Fruit fly (Drosophila melanogaster) whole organism, embryonic: Measurements from ENCODE around the gene CG8326.

Experiments used
- Abd-B ChIP-seq: fragments of 200-800 bp; sonication (Bioruptor generic); optimal IDR thresholded peaks from 2 replicates; lab custom pipeline; 2018; ENCODE audit warnings: missing biosample characterization, mild to moderate bottlenecking, missing genetic modification characterization, moderate library complexity
- Ada2b ChIP-seq: fragments of 200-800 bp; sonication (Bioruptor generic); IDR thresholded peaks from 2 replicates; pipeline ENCODE4 v1.3.6; 2022; ENCODE audit warnings: missing biosample characterization, missing genetic modification characterization
- Antp ChIP-seq: fragments of 200-800 bp; sonication (Bioruptor generic); optimal IDR thresholded peaks from 3 replicates; lab custom pipeline; 2016; ENCODE audit warnings: missing biosample characterization, missing genetic modification characterization
- CG11085 ChIP-seq: fragments of 200-800 bp; sonication (Bioruptor generic); IDR thresholded peaks from 2 replicates; pipeline ENCODE4 v1.3.6; 2022; ENCODE audit warnings: missing biosample characterization, missing genetic modification characterization
- CG11504 ChIP-seq: fragments of 200-800 bp; sonication (Bioruptor generic); optimal IDR thresholded peaks from 3 replicates; lab custom pipeline; 2019; ENCODE audit warnings: missing biosample characterization, mild to moderate bottlenecking, missing genetic modification characterization, moderate library complexity
- CG14441 ChIP-seq: fragments of 200-800 bp; sonication (Bioruptor generic); IDR thresholded peaks from 2 replicates; pipeline ENCODE4 v1.3.6; 2022; ENCODE audit warnings: missing biosample characterization, missing genetic modification characterization
- CG15514 ChIP-seq: fragments of 200-800 bp; sonication (Bioruptor generic); optimal IDR thresholded peaks from 3 replicates; lab custom pipeline; 2017; ENCODE audit warnings: missing biosample characterization, missing genetic modification characterization, mild to moderate bottlenecking, moderate library complexity, missing genetic modification reagents
- CG1792 ChIP-seq: fragments of 200-800 bp; sonication (Bioruptor generic); optimal IDR thresholded peaks from 2 replicates; lab custom pipeline; 2016; ENCODE audit warnings: missing biosample characterization, missing genetic modification characterization
- CG18476 ChIP-seq: fragments of 200-800 bp; sonication (Bioruptor generic); optimal IDR thresholded peaks from 2 replicates; lab custom pipeline; 2016; ENCODE audit warnings: missing biosample characterization, mild to moderate bottlenecking, missing genetic modification characterization
- CG2120 ChIP-seq: fragments of 200-800 bp; sonication (Bioruptor generic); optimal IDR thresholded peaks from 3 replicates; lab custom pipeline; 2016; ENCODE audit warnings: missing biosample characterization, missing genetic modification characterization
- CG2875 ChIP-seq: fragments of 200-800 bp; sonication (Bioruptor generic); optimal IDR thresholded peaks from 2 replicates; lab custom pipeline; 2017; ENCODE audit warnings: missing biosample characterization, mild to moderate bottlenecking, missing genetic modification characterization, missing genetic modification reagents
- CG34376 ChIP-seq: fragments of 200-800 bp; sonication (Bioruptor generic); optimal IDR thresholded peaks from 2 replicates; lab custom pipeline; 2018; ENCODE audit warnings: missing biosample characterization, mild to moderate bottlenecking, missing genetic modification characterization
- CG4707 ChIP-seq: fragments of 200-800 bp; sonication (Bioruptor generic); optimal IDR thresholded peaks from 2 replicates; lab custom pipeline; 2018; ENCODE audit warnings: missing biosample characterization, mild to moderate bottlenecking, missing genetic modification characterization, moderate library complexity
- CG7745 ChIP-seq: fragments of 200-800 bp; sonication (Bioruptor generic); optimal IDR thresholded peaks from 2 replicates; lab custom pipeline; 2018; ENCODE audit warnings: missing biosample characterization, mild to moderate bottlenecking, missing genetic modification characterization, moderate library complexity
- CG7928 ChIP-seq: fragments of 200-800 bp; sonication (Bioruptor generic); optimal IDR thresholded peaks from 2 replicates; lab custom pipeline; 2017; ENCODE audit warnings: missing biosample characterization, mild to moderate bottlenecking, missing genetic modification characterization
- CG8388 ChIP-seq: fragments of 200-800 bp; sonication (Bioruptor generic); optimal IDR thresholded peaks from 2 replicates; lab custom pipeline; 2019; ENCODE audit warnings: missing biosample characterization, mild to moderate bottlenecking, missing genetic modification characterization, moderate library complexity
- CG9437 ChIP-seq: fragments of 200-800 bp; sonication (Bioruptor generic); optimal IDR thresholded peaks from 2 replicates; lab custom pipeline; 2018; ENCODE audit warnings: missing biosample characterization, mild to moderate bottlenecking, missing genetic modification characterization
- CG9609 ChIP-seq: fragments of 200-800 bp; sonication (Bioruptor generic); optimal IDR thresholded peaks from 3 replicates; lab custom pipeline; 2016; ENCODE audit warnings: missing biosample characterization, missing genetic modification characterization
- CG9727 ChIP-seq: fragments of 200-800 bp; sonication (Bioruptor generic); optimal IDR thresholded peaks from 3 replicates; lab custom pipeline; 2017; ENCODE audit warnings: missing biosample characterization, mild to moderate bottlenecking, missing genetic modification characterization
- CG9797 ChIP-seq: fragments of 200-800 bp; sonication (Bioruptor generic); optimal IDR thresholded peaks from 3 replicates; lab custom pipeline; 2018; ENCODE audit warnings: missing biosample characterization, mild to moderate bottlenecking, missing genetic modification characterization
- Chrac-16 ChIP-seq: fragments of 200-800 bp; sonication (Bioruptor generic); optimal IDR thresholded peaks from 3 replicates; lab custom pipeline; 2016; ENCODE audit warnings: missing biosample characterization, missing genetic modification characterization
- CrebB ChIP-seq: fragments of 200-800 bp; sonication (Bioruptor generic); optimal IDR thresholded peaks from 3 replicates; lab custom pipeline; 2018; ENCODE audit warnings: missing biosample characterization, mild to moderate bottlenecking, missing genetic modification characterization
- D19B ChIP-seq: fragments of 200-800 bp; sonication (Bioruptor generic); optimal IDR thresholded peaks from 2 replicates; lab custom pipeline; 2017; ENCODE audit warnings: missing biosample characterization, mild to moderate bottlenecking, missing genetic modification characterization
- Dfd ChIP-seq, 2 experiments: fragments of >200 bp; optimal IDR thresholded peaks; 2 replicates each; lab custom pipeline; 2017; ENCODE audit warnings: missing biosample characterization in 2 of 2, missing genetic modification characterization in 2 of 2
- Dref ChIP-seq: fragments of 200-800 bp; sonication (Bioruptor generic); IDR thresholded peaks from 2 replicates; pipeline ENCODE4 v1.3.6; 2022; ENCODE audit warnings: missing biosample characterization, missing genetic modification characterization
- E2f2 ChIP-seq: fragments of 200-800 bp; sonication (Bioruptor generic); IDR thresholded peaks from 2 replicates; pipeline ENCODE4 v1.3.6; 2022; ENCODE audit warnings: missing biosample characterization, missing genetic modification characterization
- Elba2 ChIP-seq: fragments of 200-800 bp; sonication (Bioruptor generic); optimal IDR thresholded peaks from 3 replicates; lab custom pipeline; 2016; ENCODE audit warnings: missing biosample characterization, missing genetic modification characterization
- Gsc ChIP-seq: fragments of 200-800 bp; sonication (Bioruptor generic); IDR thresholded peaks from 2 replicates; pipeline ENCODE4 v1.3.6; 2022; ENCODE audit warnings: missing biosample characterization, missing genetic modification characterization
- HLHmδ ChIP-seq: fragments of 200-800 bp; sonication (Bioruptor generic); optimal IDR thresholded peaks from 2 replicates; lab custom pipeline; 2018; ENCODE audit warnings: missing biosample characterization, mild to moderate bottlenecking, missing genetic modification characterization, moderate library complexity
- Ptx1 ChIP-seq: fragments of 200-800 bp; sonication (Bioruptor generic); IDR thresholded peaks from 2 replicates; pipeline ENCODE4 v1.3.6; 2022; ENCODE audit warnings: missing biosample characterization, missing genetic modification characterization
- ase ChIP-seq: fragments of 200-800 bp; sonication (Bioruptor generic); IDR thresholded peaks from 3 replicates; pipeline ENCODE4 v1.3.6; 2022; ENCODE audit warnings: missing biosample characterization, missing genetic modification characterization
- ato ChIP-seq: fragments of 200-800 bp; sonication (Bioruptor generic); IDR thresholded peaks from 2 replicates; pipeline ENCODE4 v1.3.6; 2022; ENCODE audit warnings: missing biosample characterization, missing genetic modification characterization; ENCODE audit not compliant: partially characterized antibody
- az2 ChIP-seq: fragments of 200-800 bp; sonication (Bioruptor generic); optimal IDR thresholded peaks from 3 replicates; lab custom pipeline; 2016; ENCODE audit warnings: missing biosample characterization, missing genetic modification characterization
- chm ChIP-seq: fragments of 200-800 bp; sonication (Bioruptor generic); IDR thresholded peaks from 2 replicates; pipeline ENCODE4 v1.3.6; 2022; ENCODE audit warnings: missing biosample characterization, missing genetic modification characterization
- corto ChIP-seq: fragments of 200-800 bp; sonication (Bioruptor generic); optimal IDR thresholded peaks from 2 replicates; lab custom pipeline; 2016; ENCODE audit warnings: missing biosample characterization, mild to moderate bottlenecking, missing genetic modification characterization, moderate library complexity
- dmrt99B ChIP-seq: fragments of 200-800 bp; sonication (Bioruptor generic); optimal IDR thresholded peaks from 2 replicates; lab custom pipeline; 2018; ENCODE audit warnings: missing biosample characterization, mild to moderate bottlenecking, missing genetic modification characterization, moderate library complexity
- gsb-n ChIP-seq: fragments of 200-800 bp; sonication (Bioruptor generic); optimal IDR thresholded peaks from 3 replicates; lab custom pipeline; 2018; ENCODE audit warnings: missing biosample characterization, mild to moderate bottlenecking, missing genetic modification characterization
- jumu ChIP-seq: fragments of 200-800 bp; sonication (Bioruptor generic); optimal IDR thresholded peaks from 3 replicates; lab custom pipeline; 2016; ENCODE audit warnings: missing biosample characterization, missing genetic modification characterization
- kni ChIP-seq: fragments of 200-800 bp; sonication (Bioruptor generic); optimal IDR thresholded peaks from 3 replicates; lab custom pipeline; 2017; ENCODE audit warnings: mild to moderate bottlenecking, missing biosample characterization, missing genetic modification reagents, missing genetic modification characterization
- nau ChIP-seq: fragments of 200-800 bp; sonication (Bioruptor generic); optimal IDR thresholded peaks from 3 replicates; lab custom pipeline; 2017; ENCODE audit warnings: missing biosample characterization, mild to moderate bottlenecking, missing genetic modification characterization, missing genetic modification reagents
- nerfin-2 ChIP-seq: fragments of 200-800 bp; sonication (Bioruptor generic); IDR thresholded peaks from 2 replicates; pipeline ENCODE4 v1.3.6; 2022; ENCODE audit warnings: missing biosample characterization, missing genetic modification characterization; ENCODE audit not compliant: partially characterized antibody
- prd ChIP-seq, 3 experiments: fragments of >200 bp in 2 of 3; fragments of 200-800 bp in 1 of 3; sonication (Bioruptor generic) in 1 of 3; optimal IDR thresholded peaks in 2 of 3; IDR thresholded peaks in 1 of 3; 2 replicates in 2 of 3; 3 replicates in 1 of 3; pipeline versions ENCODE4 v1.3.6 to Lab custom; 2017 to 2022; ENCODE audit warnings: missing biosample characterization in 1 of 3, missing genetic modification characterization in 1 of 3
- salm ChIP-seq: fragments of 200-800 bp; sonication (Bioruptor generic); optimal IDR thresholded peaks from 2 replicates; lab custom pipeline; 2018; ENCODE audit warnings: missing biosample characterization, mild to moderate bottlenecking, missing genetic modification characterization
- scrt ChIP-seq: fragments of 200-800 bp; sonication (Bioruptor generic); optimal IDR thresholded peaks from 2 replicates; lab custom pipeline; 2018; ENCODE audit warnings: missing biosample characterization, mild to moderate bottlenecking, missing genetic modification characterization, moderate library complexity
- sima ChIP-seq: fragments of 200-800 bp; sonication (Bioruptor generic); optimal IDR thresholded peaks from 2 replicates; lab custom pipeline; 2016; ENCODE audit warnings: missing biosample characterization, missing genetic modification characterization
- sna ChIP-seq: fragments of 200-800 bp; sonication (Bioruptor generic); IDR thresholded peaks from 2 replicates; pipeline ENCODE4 v1.3.6; 2022; ENCODE audit warnings: missing biosample characterization, missing genetic modification characterization; ENCODE audit not compliant: partially characterized antibody
- tap ChIP-seq: fragments of 200-800 bp; optimal IDR thresholded peaks from 3 replicates; lab custom pipeline; 2019; ENCODE audit warnings: missing biosample characterization, mild to moderate bottlenecking, missing genetic modification characterization, moderate library complexity
- tin ChIP-seq: fragments of 200-800 bp; sonication (Bioruptor generic); optimal IDR thresholded peaks from 3 replicates; lab custom pipeline; 2016; ENCODE audit warnings: missing biosample characterization, missing genetic modification characterization
- tup ChIP-seq: fragments of 200-800 bp; sonication (Bioruptor generic); optimal IDR thresholded peaks from 2 replicates; lab custom pipeline; 2016; ENCODE audit warnings: missing biosample characterization, mild to moderate bottlenecking, missing genetic modification characterization, moderate library complexity

Gene CG8326

dm6 chrX:17657050-17657696, 27.9 kb upstream of the CG8326 start, which contains the start of gene beta-Spec (continued):
- TF ChIP-seq ase (GFP tag; lab: Robert Waterston, UW) (no peak), Ptx1 (GFP tag; lab: Robert Waterston, UW) (peak; percentile 15; the same call in 1 of the 2 replicates), scrt (GFP tag; lab: Kevin White, UChicago) (no peak), CG9437 (no peak), sima (GFP tag; lab: Kevin White, UChicago) (no peak), Abd-B (peak; percentile 20), CG18476 (GFP tag; lab: Kevin White, UChicago) (no peak), D19B (no peak), Chrac-16 (no peak), CG9727 (peak; percentile 26), CG7745 (tag; lab: Kevin White, UChicago) (no peak), tup (GFP tag; lab: Kevin White, UChicago) (no peak), CG8388 (GFP tag; lab: Kevin White, UChicago) (no peak), CG34376 (GFP tag; lab: Kevin White, UChicago) (no peak), Ada2b (GFP tag; lab: Robert Waterston, UW) (no peak), tin (GFP tag; lab: Kevin White, UChicago) (no peak), CG2875 (GFP tag; lab: Kevin White, UChicago) (no peak), CG7928 (GFP tag; lab: Kevin White, UChicago) (no peak), CG1792 (GFP tag; lab: Kevin White, UChicago) (no peak), E2f2 (GFP tag; lab: Robert Waterston, UW) (0 out of 2 replicates have a peak, but pooled peaks have one; percentile 18), corto (GFP tag; lab: Kevin White, UChicago) (no peak), Dref (no peak), CG2120 (GFP tag; lab: Kevin White, UChicago) (no peak), Dfd (GFP tag; optimal IDR thresholded peaks at IDR 0.05; lab: Kevin White, UChicago) (no peak), CG11085 (GFP tag; lab: Robert Waterston, UW) (no peak), CG11504 (tag; lab: Kevin White, UChicago) (peak; percentile 39), Gsc (GFP tag; lab: Robert Waterston, UW) (no peak), CG9797 (GFP tag; lab: Kevin White, UChicago) (peak; percentile 43), CG15514 (GFP tag; lab: Kevin White, UChicago) (peak; percentile 96), chm (GFP tag; lab: Robert Waterston, UW) (no peak), sna (GFP tag; lab: Robert Waterston, UW) (no peak), Antp (GFP tag; lab: Kevin White, UChicago) (no peak), tap (tag; lab: Kevin White, UChicago) (no peak), nau (GFP tag; lab: Kevin White, UChicago) (no peak), gsb-n (tag; lab: Kevin White, UChicago) (no peak), CG4707 (no peak), jumu (GFP tag; lab: Kevin White, UChicago) (no peak), CG14441 (no peak), salm (no peak), az2 (no peak), Elba2 (GFP tag; lab: Kevin White, UChicago) (no peak), CrebB (tag; lab: Kevin White, UChicago) (no peak), prd (optimal IDR thresholded peaks at IDR 0.05; lab: Kevin White, UChicago) (no peak), prd (GFP tag; IDR thresholded peaks at IDR 0.05; lab: Robert Waterston, UW) (0 out of 3 replicates have a peak, but pooled peaks have one; percentile 30), ato (GFP tag; lab: Robert Waterston, UW) (no peak), dmrt99B (tag; lab: Kevin White, UChicago) (no peak), kni (GFP tag; lab: Kevin White, UChicago) (peak; percentile 37), nerfin-2 (no peak), HLHmδ (GFP tag; lab: Kevin White, UChicago) (no peak), CG9609 (GFP tag; lab: Kevin White, UChicago) (no peak)
